Worm (Caenorhabditis elegans) whole organism, L2 larva: ENCODE measurements around the gene pgm-2.

Source experiments
- dmd-4 ChIP-seq: sonication (generic microtip); optimal IDR thresholded peaks from 2 replicates; lab custom pipeline; 2017; ENCODE audit warnings: missing biosample characterization, missing genetic modification characterization
- mab-5 ChIP-seq: fragments of 150-350 bp; optimal IDR thresholded peaks from 2 replicates; lab custom pipeline; 2014; ENCODE audit warnings: missing biosample characterization, missing genetic modification characterization
- unc-39 ChIP-seq: fragments of 150-350 bp; optimal IDR thresholded peaks from 2 replicates; lab custom pipeline; 2014; ENCODE audit warnings: missing biosample characterization, missing genetic modification characterization

ce11 chrIII:13341275-13341626 is 42.1 kb downstream of the pgm-2 start, which contains the start of gene nud-1:
- TF ChIP-seq unc-39 (no peak), dmd-4 (tag; lab: Kevin White, UChicago) (no peak), mab-5 (no peak)
